Worm (Caenorhabditis elegans) whole organism, dauer: ENCODE results near the gene K03B8.8.

Source experiments
- unc-62 ChIP-seq: sonication (generic microtip); optimal IDR thresholded peaks from 2 replicates; lab custom pipeline; 2017; ENCODE audit warnings: missing biosample characterization, missing genetic modification reagents, missing genetic modification characterization

K03B8.8 gene

DNA sequence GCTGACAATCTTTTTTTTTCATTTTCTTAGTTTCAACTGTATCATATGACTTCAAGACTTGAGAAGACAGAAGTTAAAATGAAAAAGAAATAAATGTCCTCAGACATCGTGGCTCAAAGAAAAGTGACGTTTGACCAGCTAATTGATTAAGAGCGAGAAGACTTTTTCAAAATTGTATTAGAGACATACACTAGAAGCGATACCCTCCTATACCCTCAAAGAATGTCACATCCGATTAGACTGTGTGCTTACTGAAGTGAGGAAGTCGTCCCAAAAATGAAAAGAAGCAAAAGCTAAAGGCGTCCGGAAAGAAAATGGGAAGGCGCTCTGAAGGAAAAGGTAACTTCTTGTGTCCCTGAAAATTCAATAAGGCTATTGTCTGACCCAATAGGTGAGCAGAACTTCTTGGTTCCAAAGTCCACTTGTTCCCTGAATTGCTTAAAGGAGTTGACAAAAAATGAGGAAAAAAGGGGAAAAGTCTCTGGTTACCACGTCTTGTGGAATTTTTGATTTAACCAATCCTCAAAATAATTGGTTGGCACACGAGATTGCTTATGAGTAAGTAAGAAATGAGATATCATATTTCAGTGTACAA, 38.4 kb downstream of the K03B8.8 start:
- no peak for TF ChIP-seq unc-62 (GFP tag; lab: Kevin White, UChicago)

DNA sequence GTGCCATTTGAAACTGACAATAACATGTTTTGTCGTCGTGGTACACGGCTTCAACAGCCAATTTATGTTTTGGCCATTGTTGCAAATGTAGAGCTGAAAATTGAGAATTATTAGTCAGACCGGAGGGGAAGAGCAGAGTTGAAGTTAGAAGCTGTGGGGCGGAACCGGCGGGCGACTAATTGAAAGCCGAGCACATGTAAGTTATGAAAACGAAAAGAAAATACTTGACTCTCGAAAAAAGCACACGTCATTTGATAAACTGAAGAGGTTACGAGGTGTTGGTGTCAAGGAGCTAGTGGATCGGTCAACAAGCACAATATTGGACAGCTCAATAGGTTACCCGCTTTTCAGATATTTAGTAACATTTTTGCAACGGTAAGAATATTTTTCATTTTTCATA, 44.7 kb downstream of the K03B8.8 start, which contains the start of gene dop-5:
TSS of gene dop-5 (minus strand) at position 101 of the 400 bp plus-strand sequence.
- TF ChIP-seq unc-62 (GFP tag; lab: Kevin White, UChicago): no peak

DNA sequence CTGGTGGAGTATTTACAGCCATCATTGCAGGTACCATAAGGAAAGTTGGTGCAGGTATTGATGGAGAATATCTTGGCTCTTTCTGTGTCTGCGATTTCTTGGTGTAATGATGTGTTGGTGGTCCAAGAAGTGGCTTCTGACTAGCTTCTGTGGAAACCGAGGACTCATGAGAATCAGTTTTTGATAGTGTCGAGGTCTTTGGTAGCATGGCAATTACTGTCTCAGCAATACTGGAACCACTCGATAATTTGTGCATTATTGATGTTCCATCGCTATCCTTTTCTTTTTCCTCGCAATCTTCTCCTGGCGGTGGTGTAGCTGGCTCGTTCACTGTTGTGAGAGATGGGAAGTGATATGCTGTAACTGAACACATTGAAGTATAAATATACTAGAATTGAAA, 47.2 kb downstream of the K03B8.8 start:
- no peak for TF ChIP-seq unc-62 (GFP tag; lab: Kevin White, UChicago)
